Fruit fly (Drosophila melanogaster): ENCODE results near the gene Jon65Aiv.

Gene Jon65Aiv

DNA sequence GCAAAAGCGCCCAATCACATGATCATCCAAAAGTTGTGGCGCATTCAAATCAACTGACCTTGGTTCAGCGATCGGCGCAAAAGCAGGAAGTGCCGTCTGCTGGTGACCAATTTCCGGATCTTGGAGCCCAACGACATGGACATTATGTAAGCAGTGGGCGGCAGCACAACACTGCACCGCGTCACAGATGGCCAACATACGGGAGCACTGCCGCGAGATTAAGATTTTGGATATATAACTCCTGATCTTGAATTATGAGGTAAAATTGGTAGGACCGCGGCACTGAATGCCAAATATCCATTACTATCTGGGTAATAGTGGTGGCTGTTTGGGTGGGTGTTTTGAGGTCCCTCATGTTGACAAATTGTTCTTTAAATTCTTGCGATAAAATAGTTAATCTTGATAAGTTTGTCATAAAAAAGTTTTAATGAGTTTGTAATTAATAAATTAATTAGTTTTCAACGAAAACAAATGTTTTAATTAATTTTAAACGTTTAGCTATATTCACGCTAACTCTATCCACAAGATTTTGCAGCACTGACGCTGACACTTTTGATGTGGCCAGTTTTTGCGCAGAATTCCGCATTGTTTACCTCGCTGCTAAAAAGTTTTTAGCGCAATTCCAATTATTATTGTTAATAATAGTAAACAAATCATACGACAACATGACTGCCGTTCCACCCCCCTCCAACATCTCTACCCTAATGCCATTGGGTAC, 36.2 kb downstream of the Jon65Aiv start, which contains the start of the genes CG13295 and CG6610 (continued):
- peak; percentile 40 for TF ChIP-seq CG1602 (GFP tag; optimal IDR thresholded peaks at IDR 0.05)
- no peak for TF ChIP-seq CG18476 (GFP tag; optimal IDR thresholded peaks at IDR 0.05)
- TF ChIP-seq wdn (GFP tag; IDR thresholded peaks at IDR 0.05), result no peak
- TF ChIP-seq tx (GFP tag; optimal IDR thresholded peaks at IDR 0.05), result peak; percentile 18
- TF ChIP-seq Dek (tag; optimal IDR thresholded peaks at IDR 0.05), result peak; percentile 55
- TF ChIP-seq CG32532 (GFP tag; IDR thresholded peaks at IDR 0.05), result peak; percentile 65
- peak; percentile 92 for TF ChIP-seq sd (tag; optimal IDR thresholded peaks at IDR 0.05)
- TF ChIP-seq CG11456 (GFP tag; IDR thresholded peaks at IDR 0.05), result peak; percentile 3; the same call in 1 of the 3 replicates
- TF ChIP-seq CG12769 (tag; optimal IDR thresholded peaks at IDR 0.05), result no peak
- TF ChIP-seq CG8478 (optimal IDR thresholded peaks at IDR 0.05), result no peak
- peak; percentile 32 for TF ChIP-seq jumu (GFP tag; optimal IDR thresholded peaks at IDR 0.05)
- TF ChIP-seq CG30431 (GFP tag; optimal IDR thresholded peaks at IDR 0.05), result peak; percentile 5
- TF ChIP-seq CG17186 (GFP tag; optimal IDR thresholded peaks at IDR 0.05), result peak; percentile 15
- no peak for TF ChIP-seq gro (GFP tag; optimal IDR thresholded peaks at IDR 0.05)
- no peak for TF ChIP-seq Doc2 (GFP tag; IDR thresholded peaks at IDR 0.05)
- TF ChIP-seq zen (tag; optimal IDR thresholded peaks at IDR 0.05), result peak; percentile 59
- 0 out of 3 replicates have a peak, but pooled peaks have one; percentile 55 for TF ChIP-seq Dbx (GFP tag; IDR thresholded peaks at IDR 0.05)
- TF ChIP-seq CG12744 (GFP tag; optimal IDR thresholded peaks at IDR 0.05), result peak; percentile 17
- peak; percentile 63 for TF ChIP-seq al (GFP tag; IDR thresholded peaks at IDR 0.05)
- TF ChIP-seq Meics (GFP tag; optimal IDR thresholded peaks at IDR 0.05), result peak; percentile 52
- TF ChIP-seq Xbp1 (GFP tag; optimal IDR thresholded peaks at IDR 0.05), result peak; percentile 65
- TF ChIP-seq Kr (GFP tag; optimal IDR thresholded peaks at IDR 0.05), result no peak
- peak; percentile 20 for TF ChIP-seq CG4617 (GFP tag; optimal IDR thresholded peaks at IDR 0.05; ENCODE audit: borderline replicate concordance)
- no peak for TF ChIP-seq C15 (GFP tag; IDR thresholded peaks at IDR 0.05)
- TF ChIP-seq HmgZ (tag; optimal IDR thresholded peaks at IDR 0.05), result peak; percentile 75
- TF ChIP-seq Hmx (GFP tag; optimal IDR thresholded peaks at IDR 0.05), result peak; percentile 24
- peak; percentile 56 for TF ChIP-seq CG3281 (GFP tag; optimal IDR thresholded peaks at IDR 0.05)
- TF ChIP-seq twi (tag; optimal IDR thresholded peaks at IDR 0.05), result peak; percentile 64
- TF ChIP-seq Optix (GFP tag; IDR thresholded peaks at IDR 0.05), result no peak
- no peak for TF ChIP-seq D (optimal IDR thresholded peaks at IDR 0.05)
- peak; percentile 17 for TF ChIP-seq D (GFP tag; optimal IDR thresholded peaks at IDR 0.05)
- TF ChIP-seq Fer3 (tag; optimal IDR thresholded peaks at IDR 0.05), result peak; percentile 66
- peak; percentile 85 for TF ChIP-seq Ets65A (GFP tag)
- TF ChIP-seq Gug (GFP tag; IDR thresholded peaks at IDR 0.05), result peak; percentile 23; the same call in 1 of the 4 replicates
- TF ChIP-seq dpn (GFP tag; optimal IDR thresholded peaks at IDR 0.05), result peak; percentile 46 to 54
- no peak for TF ChIP-seq sc (optimal IDR thresholded peaks at IDR 0.05)
- TF ChIP-seq sc (GFP tag; optimal IDR thresholded peaks at IDR 0.05), result peak; percentile 12
- TF ChIP-seq lab (GFP tag; optimal IDR thresholded peaks at IDR 0.05), result peak; percentile 61
- TF ChIP-seq fd3F (GFP tag; optimal IDR thresholded peaks at IDR 0.05), result peak; percentile 60
- peak; percentile 61 for TF ChIP-seq CG10267 (tag; optimal IDR thresholded peaks at IDR 0.05)
- no peak for TF ChIP-seq hth (optimal IDR thresholded peaks at IDR 0.05)
- no peak for TF ChIP-seq nerfin-2 (GFP tag; IDR thresholded peaks at IDR 0.05; ENCODE audit: partially characterized antibody)
- TF ChIP-seq Sox102F (GFP tag; optimal IDR thresholded peaks at IDR 0.05), result peak; percentile 39
- no peak for TF ChIP-seq CG4820 (GFP tag; optimal IDR thresholded peaks at IDR 0.05)
- peak; percentile 76 for TF ChIP-seq CG9817 (tag; optimal IDR thresholded peaks at IDR 0.05)
- TF ChIP-seq Hey (tag; optimal IDR thresholded peaks at IDR 0.05), result no peak
- TF ChIP-seq CG1792 (GFP tag; optimal IDR thresholded peaks at IDR 0.05), result no peak
- peak; percentile 72 for TF ChIP-seq phol (tag; optimal IDR thresholded peaks at IDR 0.05)
- peak; percentile 31 for TF ChIP-seq exex (tag; optimal IDR thresholded peaks at IDR 0.05)
- TF ChIP-seq CG30403 (GFP tag; optimal IDR thresholded peaks at IDR 0.05), result peak; percentile 79
- no peak for TF ChIP-seq CG17912 (GFP tag; optimal IDR thresholded peaks at IDR 0.05)
